Worm (Caenorhabditis elegans): ENCODE measurements around the gene myo-2.

The myo-2 gene

ce11 chrX:12449262-12449942 is 18.5 kb upstream of the myo-2 start, which contains the start of gene T18D3.6:
Gene T18D3.6, plus strand, starts transcription at chrX:12449892.
- TF ChIP-seq nhr-71 (tag; optimal IDR thresholded peaks at IDR 0.05) (peak; percentile 4), rnt-1 (tag; optimal IDR thresholded peaks at IDR 0.05) (peak; percentile 19), nhr-20 (tag; optimal IDR thresholded peaks at IDR 0.05) (peak; percentile 23), elt-2 (tag; optimal IDR thresholded peaks at IDR 0.05) (peak; percentile 3), lin-13 (GFP tag; optimal IDR thresholded peaks at IDR 0.05) (no peak), snu-23 (GFP tag; optimal IDR thresholded peaks at IDR 0.05) (peak; percentile 25), mdl-1 (tag; optimal IDR thresholded peaks at IDR 0.05) (peak in 1 of 2 experiments; percentile 7), lin-35 (GFP tag; optimal IDR thresholded peaks at IDR 0.05) (peak in 1 of 2 experiments; percentile 15), tbx-2 (tag; optimal IDR thresholded peaks at IDR 0.05) (no peak), lin-14 (GFP tag; optimal IDR thresholded peaks at IDR 0.05) (peak; percentile 60), blmp-1 (tag; optimal IDR thresholded peaks at IDR 0.05) (peak; percentile 4), ztf-11 (tag; optimal IDR thresholded peaks at IDR 0.05) (no peak)

ce11 chrX:12451258-12451657 is 16.6 kb upstream of the myo-2 start:
- TF ChIP-seq lsy-2 (tag; optimal IDR thresholded peaks at IDR 0.05): no peak
- no peak for TF ChIP-seq lin-13 (GFP tag; optimal IDR thresholded peaks at IDR 0.05)
- no peak for TF ChIP-seq ceh-8 (GFP tag; optimal IDR thresholded peaks at IDR 0.05)
- TF ChIP-seq pax-3 (tag; optimal IDR thresholded peaks at IDR 0.05): no peak
- TF ChIP-seq efl-1 (optimal IDR thresholded peaks at IDR 0.05): no peak
- TF ChIP-seq efl-1 (GFP tag; optimal IDR thresholded peaks at IDR 0.05 in 1 of 2): no peak
- no peak for TF ChIP-seq elt-3 (tag; optimal IDR thresholded peaks at IDR 0.05)
- no peak for TF ChIP-seq dsc-1 (tag; optimal IDR thresholded peaks at IDR 0.05)
- TF ChIP-seq irx-1 (tag; optimal IDR thresholded peaks at IDR 0.05): no peak
- no peak for TF ChIP-seq aly-2 (tag; optimal IDR thresholded peaks at IDR 0.05)
- TF ChIP-seq sup-37 (GFP tag; optimal IDR thresholded peaks at IDR 0.05): no peak
- no peak for TF ChIP-seq nhr-90 (tag; optimal IDR thresholded peaks at IDR 0.05; ENCODE audit: poor library complexity)
- no peak for TF ChIP-seq lin-14 (GFP tag; optimal IDR thresholded peaks at IDR 0.05)
- no peak for TF ChIP-seq nhr-76 (tag; optimal IDR thresholded peaks at IDR 0.05)
- TF ChIP-seq fkh-10 (GFP tag; optimal IDR thresholded peaks at IDR 0.05): no peak
- TF ChIP-seq snu-23 (GFP tag; optimal IDR thresholded peaks at IDR 0.05): no peak
- no peak for TF ChIP-seq isw-1 (GFP tag; IDR thresholded peaks at IDR 0.05)
- no peak for TF ChIP-seq lin-35 (GFP tag; optimal IDR thresholded peaks at IDR 0.05)
- no peak for TF ChIP-seq ama-1 (optimal IDR thresholded peaks at IDR 0.05)
- TF ChIP-seq pag-3 (tag; optimal IDR thresholded peaks at IDR 0.05; ENCODE audit: borderline replicate concordance, insufficient read depth): no peak
- TF ChIP-seq lir-3 (tag; optimal IDR thresholded peaks at IDR 0.05; ENCODE audit: poor library complexity): no peak

- no peak for TF ChIP-seq zag-1 (tag; optimal IDR thresholded peaks at IDR 0.05)
- no peak for TF ChIP-seq unc-98 (GFP tag; IDR thresholded peaks at IDR 0.05)
- peak; percentile 59 for TF ChIP-seq snu-23 (GFP tag; optimal IDR thresholded peaks at IDR 0.05)
- TF ChIP-seq irx-1 (tag; optimal IDR thresholded peaks at IDR 0.05): peak; percentile 9
- TF ChIP-seq hlh-4 (tag; optimal IDR thresholded peaks at IDR 0.05): no peak
- TF ChIP-seq lin-35 (GFP tag; optimal IDR thresholded peaks at IDR 0.05): peak; percentile 6 to 16
- TF ChIP-seq nhr-47 (tag; optimal IDR thresholded peaks at IDR 0.05): peak; percentile 75
- no peak for TF ChIP-seq mab-9 (GFP tag; IDR thresholded peaks at IDR 0.05)
- TF ChIP-seq pqm-1 (tag; optimal IDR thresholded peaks at IDR 0.05): no peak
- TF ChIP-seq blmp-1 (tag; optimal IDR thresholded peaks at IDR 0.05): peak; percentile 79
- no peak for TF ChIP-seq fkh-4 (tag; optimal IDR thresholded peaks at IDR 0.05; ENCODE audit: borderline replicate concordance)
- no peak for TF ChIP-seq ama-1 (optimal IDR thresholded peaks at IDR 0.05)
- TF ChIP-seq pag-3 (tag; optimal IDR thresholded peaks at IDR 0.05; ENCODE audit: borderline replicate concordance, insufficient read depth): no peak
- no peak for TF ChIP-seq efl-1 (optimal IDR thresholded peaks at IDR 0.05)
- TF ChIP-seq efl-1 (GFP tag; optimal IDR thresholded peaks at IDR 0.05 in 1 of 2): no peak
- peak; percentile 60 for TF ChIP-seq swsn-7 (tag; optimal IDR thresholded peaks at IDR 0.05)
- no peak for TF ChIP-seq lin-13 (GFP tag; optimal IDR thresholded peaks at IDR 0.05)
- peak; percentile 81 for TF ChIP-seq dsc-1 (tag; optimal IDR thresholded peaks at IDR 0.05)
- no peak for TF ChIP-seq egl-27 (tag; optimal IDR thresholded peaks at IDR 0.05)
- no peak for TF ChIP-seq C34B4.2 (tag; optimal IDR thresholded peaks at IDR 0.05)
- TF ChIP-seq elt-3 (tag; optimal IDR thresholded peaks at IDR 0.05): no peak
- peak; percentile 50 for TF ChIP-seq mep-1 (tag; optimal IDR thresholded peaks at IDR 0.05)
- no peak for TF ChIP-seq lir-3 (tag; optimal IDR thresholded peaks at IDR 0.05; ENCODE audit: poor library complexity)
- TF ChIP-seq xbp-1 (tag; optimal IDR thresholded peaks at IDR 0.05): peak; percentile 34
- no peak for TF ChIP-seq C16A3.4 (tag; optimal IDR thresholded peaks at IDR 0.05)
- TF ChIP-seq isw-1 (GFP tag; IDR thresholded peaks at IDR 0.05): peak; percentile 16; the same call in 1 of the 2 replicates
- TF ChIP-seq nhr-20 (tag; optimal IDR thresholded peaks at IDR 0.05): peak; percentile 43
- TF ChIP-seq dpl-1 (GFP tag; optimal IDR thresholded peaks at IDR 0.05): no peak
- no peak for TF ChIP-seq aly-2 (tag; optimal IDR thresholded peaks at IDR 0.05)
- no peak for TF ChIP-seq hlh-17 (GFP tag; optimal IDR thresholded peaks at IDR 0.05; ENCODE audit: borderline replicate concordance)
Observed at ce11 chrX:12452143-12452570, 15.7 kb upstream of the myo-2 start.

Measured in whole organism, L1 larva.